Worm (Caenorhabditis elegans) whole organism, young adult: ENCODE data around the gene twk-8.

Source experiments
- B0035.1 ChIP-seq: sonication (generic microtip); optimal IDR thresholded peaks from 2 replicates; lab custom pipeline; 2016; ENCODE audit warnings: missing genetic modification characterization, mild to moderate bottlenecking, missing compliant biosample characterization, missing genotype, missing genetic modification reagents
- die-1 ChIP-seq: sonication (generic microtip); optimal IDR thresholded peaks from 2 replicates; lab custom pipeline; 2016; ENCODE audit warnings: missing genotype, mild to moderate bottlenecking, missing genetic modification characterization, missing compliant biosample characterization
- egl-18 ChIP-seq: fragments of 200-800 bp; sonication (Bioruptor generic); IDR thresholded peaks from 2 replicates; pipeline ENCODE4 v1.3.6; 2022; ENCODE audit warnings: missing genetic modification reagents, missing genetic modification characterization, missing compliant biosample characterization
- madf-10 ChIP-seq: sonication (generic microtip); optimal IDR thresholded peaks from 2 replicates; lab custom pipeline; 2016; ENCODE audit warnings: mild to moderate bottlenecking, missing genetic modification characterization, missing compliant biosample characterization
- pha-4 ChIP-seq: fragments of 150-350 bp; sonication (generic microtip); optimal IDR thresholded peaks from 2 replicates; lab custom pipeline; 2014; ENCODE audit warnings: missing biosample characterization, missing genetic modification reagents, missing genetic modification characterization
- snpc-4 ChIP-seq, 5 experiments: fragments of 150-350 bp in 1 of 5; sonication (generic microtip) in 4 of 5; optimal IDR thresholded peaks; 2 replicates each; lab custom pipeline; 2014 to 2018; ENCODE audit warnings: missing genetic modification characterization in 5 of 5, missing biosample characterization in 3 of 5, antibody characterized with exemption in 2 of 5, mild to moderate bottlenecking in 2 of 5, missing compliant biosample characterization in 2 of 5, missing genotype in 2 of 5, moderate library complexity in 2 of 5, missing genetic modification reagents in 1 of 5
- unc-62 ChIP-seq: fragments of 150-350 bp; optimal IDR thresholded peaks from 2 replicates; lab custom pipeline; 2014; ENCODE audit warnings: missing biosample characterization, missing genetic modification reagents, missing genetic modification characterization

- TF ChIP-seq B0035.1 = no peak
- no peak for TF ChIP-seq die-1 (tag; lab: Kevin White, UChicago)
- no peak for TF ChIP-seq madf-10 (tag; lab: Kevin White, UChicago)
- TF ChIP-seq pha-4 (tag; lab: Kevin White, UChicago) = no peak
- no peak for TF ChIP-seq unc-62
- TF ChIP-seq egl-18 (GFP tag; lab: Robert Waterston, UW) = no peak
- no peak for TF ChIP-seq snpc-4 (GFP tag; optimal IDR thresholded peaks at IDR 0.05; lab: Kevin White, UChicago)
- no peak for TF ChIP-seq snpc-4 (tag; optimal IDR thresholded peaks at IDR 0.05; lab: Kevin White, UChicago)
Measured at ce11 chrIV:9135377-9135776, 53.2 kb downstream of the twk-8 start, which contains the start of gene delm-1.
